Worm (Caenorhabditis elegans): ENCODE measurements around the gene unc-42.

The unc-42 gene

DNA sequence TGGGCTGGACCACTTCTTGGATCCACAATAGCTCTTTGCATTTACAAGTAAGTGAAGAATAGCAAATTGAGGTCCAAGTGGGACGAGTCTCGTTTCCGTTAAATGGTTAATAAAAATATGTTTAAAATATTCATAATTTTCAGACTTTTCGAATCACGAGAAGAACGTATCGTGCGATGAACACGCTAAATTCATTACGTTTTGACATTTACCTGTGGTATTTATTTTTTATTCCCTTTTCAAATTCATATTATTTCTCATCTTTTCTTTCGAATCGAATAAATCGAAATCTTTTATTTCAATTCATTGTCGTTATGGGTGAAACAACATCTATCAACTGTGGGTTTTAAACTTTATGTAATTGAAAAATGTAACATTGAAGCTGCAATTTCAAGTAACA is 29.8 kb downstream of the unc-42 start, which contains the start of gene marc-1:
TSS of gene marc-1 (plus strand) at position 301 of the 400 bp plus-strand sequence.
- no peak for TF ChIP-seq nfya-1 (tag; optimal IDR thresholded peaks at IDR 0.05)
- TF ChIP-seq rnt-1 (tag; optimal IDR thresholded peaks at IDR 0.05) = no peak
- no peak for TF ChIP-seq dmd-4 (tag; optimal IDR thresholded peaks at IDR 0.05; ENCODE audit: borderline replicate concordance)
- TF ChIP-seq lin-11 (tag; optimal IDR thresholded peaks at IDR 0.05) = no peak
- no peak for TF ChIP-seq unc-86 (tag; optimal IDR thresholded peaks at IDR 0.05)
- TF ChIP-seq hlh-13 (GFP tag; optimal IDR thresholded peaks at IDR 0.05) = no peak
- TF ChIP-seq ttx-3 (tag; optimal IDR thresholded peaks at IDR 0.05) = no peak
- no peak for TF ChIP-seq sox-4 (tag; optimal IDR thresholded peaks at IDR 0.05)
- TF ChIP-seq ceh-9 (tag; optimal IDR thresholded peaks at IDR 0.05) = no peak
- TF ChIP-seq hlh-6 (tag; optimal IDR thresholded peaks at IDR 0.05) = no peak
- TF ChIP-seq pat-9 (tag; optimal IDR thresholded peaks at IDR 0.05) = no peak
- no peak for TF ChIP-seq dve-1 (tag; optimal IDR thresholded peaks at IDR 0.05)
- TF ChIP-seq sdc-2 (tag; optimal IDR thresholded peaks at IDR 0.05) = no peak
- TF ChIP-seq ceh-19 (GFP tag; optimal IDR thresholded peaks at IDR 0.05) = no peak
- no peak for TF ChIP-seq fkh-6 (tag; optimal IDR thresholded peaks at IDR 0.05)
- TF ChIP-seq ceh-45 (GFP tag; IDR thresholded peaks at IDR 0.05) = no peak
- TF ChIP-seq pha-4 (tag; optimal IDR thresholded peaks at IDR 0.05) = no peak

- TF ChIP-seq pag-3 (tag; optimal IDR thresholded peaks at IDR 0.05; ENCODE audit: borderline replicate concordance) = no peak
- no peak for TF ChIP-seq K02D7.2 (tag; optimal IDR thresholded peaks at IDR 0.05)
- TF ChIP-seq ttx-3 (tag; optimal IDR thresholded peaks at IDR 0.05) = no peak
- TF ChIP-seq nhr-11 (tag; optimal IDR thresholded peaks at IDR 0.05) = no peak
- TF ChIP-seq ceh-14 (tag; optimal IDR thresholded peaks at IDR 0.05) = no peak
- no peak for TF ChIP-seq ceh-19 (GFP tag; optimal IDR thresholded peaks at IDR 0.05)
- TF ChIP-seq fkh-10 (GFP tag; optimal IDR thresholded peaks at IDR 0.05) = no peak
Observed at ce11 chrV:9738077-9738705, 31.0 kb downstream of the unc-42 start.

ce11 chrV:9737287-9737686 is 31.9 kb downstream of the unc-42 start, which contains the start of gene aqp-4:
Gene aqp-4, plus strand, starts transcription at chrV:9737556.
- no peak for TF ChIP-seq syd-9 (tag; optimal IDR thresholded peaks at IDR 0.05)
- no peak for TF ChIP-seq ceh-9 (tag; optimal IDR thresholded peaks at IDR 0.05)
- no peak for TF ChIP-seq lim-6 (tag; optimal IDR thresholded peaks at IDR 0.05)
- TF ChIP-seq unc-3 (GFP tag; conservative IDR thresholded peaks at IDR 0.05) = no peak
- no peak for TF ChIP-seq unc-3 (tag; optimal IDR thresholded peaks at IDR 0.05)
- TF ChIP-seq ref-2 (tag; optimal IDR thresholded peaks at IDR 0.05) = no peak
- TF ChIP-seq ahr-1 (tag; optimal IDR thresholded peaks at IDR 0.05) = no peak
- TF ChIP-seq odd-2 (tag; optimal IDR thresholded peaks at IDR 0.05) = no peak
- no peak for TF ChIP-seq ceh-31 (tag; optimal IDR thresholded peaks at IDR 0.05)
- no peak for TF ChIP-seq pag-3 (tag; optimal IDR thresholded peaks at IDR 0.05; ENCODE audit: borderline replicate concordance)
- no peak for TF ChIP-seq nhr-11 (tag; optimal IDR thresholded peaks at IDR 0.05)

DNA sequence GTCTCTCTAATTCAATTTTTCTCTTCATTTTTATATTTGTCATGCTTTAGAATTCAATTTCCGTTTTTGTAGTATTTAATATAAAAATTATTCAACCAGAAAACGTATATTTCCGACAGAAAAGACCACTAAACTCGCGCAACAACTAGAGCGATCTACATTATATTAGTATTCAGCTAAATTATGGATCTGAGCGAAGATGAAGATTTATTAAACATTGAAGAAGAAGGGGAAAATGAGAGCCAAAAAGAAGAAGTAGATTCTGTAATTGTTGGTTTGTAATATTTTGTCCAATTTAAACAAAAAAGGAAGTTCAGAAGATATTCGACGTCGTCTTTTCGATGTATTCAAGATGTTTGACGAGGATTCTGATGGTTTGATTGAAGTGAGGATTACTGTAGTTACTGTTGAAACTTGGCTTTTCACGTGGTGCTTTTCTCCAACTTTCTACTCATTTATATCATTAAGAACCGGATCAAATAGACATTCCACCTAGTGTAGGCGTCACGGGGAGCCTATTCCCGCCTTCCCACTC is 35.2 kb downstream of the unc-42 start, which contains the start of gene cal-7:
TSS of gene cal-7 (plus strand) at position 184 of the 535 bp plus-strand sequence.
- TF ChIP-seq ets-4 (tag; optimal IDR thresholded peaks at IDR 0.05) (no peak), ceh-48 (tag; optimal IDR thresholded peaks at IDR 0.05) (no peak), sox-4 (tag; optimal IDR thresholded peaks at IDR 0.05) (no peak), ttx-3 (tag; optimal IDR thresholded peaks at IDR 0.05) (no peak), elt-4 (tag; optimal IDR thresholded peaks at IDR 0.05) (no peak)

DNA sequence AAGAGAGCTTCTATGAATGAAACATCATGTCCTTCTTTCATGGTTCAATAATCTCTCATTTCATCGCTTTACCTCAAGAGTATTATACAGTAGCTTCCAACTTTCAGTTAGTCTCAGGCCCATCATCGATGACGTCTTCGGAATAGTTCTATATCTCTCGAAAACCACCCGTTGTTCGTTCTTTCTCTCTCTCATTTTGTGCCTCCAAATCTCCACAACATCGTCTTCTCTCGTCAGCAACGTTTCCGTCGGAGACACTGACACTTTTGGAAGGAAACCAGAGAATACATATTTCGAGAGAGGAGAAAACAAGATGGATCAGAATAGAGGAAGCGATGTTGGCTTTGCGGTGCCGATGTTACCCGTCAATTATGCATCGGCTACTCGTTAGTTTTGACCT is 37.3 kb downstream of the unc-42 start:
- peak; percentile 27 for TF ChIP-seq ceh-19 (GFP tag; optimal IDR thresholded peaks at IDR 0.05)
- TF ChIP-seq sox-4 (tag; optimal IDR thresholded peaks at IDR 0.05) = no peak
- no peak for TF ChIP-seq pax-1 (tag; optimal IDR thresholded peaks at IDR 0.05)
- peak; percentile 24 for TF ChIP-seq ref-2 (tag; optimal IDR thresholded peaks at IDR 0.05)
- TF ChIP-seq hlh-8 (tag; optimal IDR thresholded peaks at IDR 0.05) = no peak
- peak; percentile 10 for TF ChIP-seq unc-55 (GFP tag; optimal IDR thresholded peaks at IDR 0.05)
- TF ChIP-seq tbx-2 (tag; optimal IDR thresholded peaks at IDR 0.05) = no peak
